Fruit fly (Drosophila melanogaster) whole organism, wandering third instar larva: Measurements from ENCODE around the gene Arglu1.

ENCODE experiments used
- Abd-B ChIP-seq: fragments of >200 bp; optimal IDR thresholded peaks from 2 replicates; lab custom pipeline; 2017; ENCODE audit warnings: missing biosample characterization, missing genetic modification characterization
- CG32264 ChIP-seq: fragments of 200-800 bp; sonication (Bioruptor generic); optimal IDR thresholded peaks from 2 replicates; lab custom pipeline; 2016; ENCODE audit warnings: missing biosample characterization, missing genetic modification characterization
- CG9705 ChIP-seq: fragments of 200-800 bp; sonication (Bioruptor generic); optimal IDR thresholded peaks from 2 replicates; lab custom pipeline; 2018; ENCODE audit warnings: missing biosample characterization, mild to moderate bottlenecking, missing genetic modification characterization
- CrebA ChIP-seq: fragments of 200-800 bp; sonication (Bioruptor generic); optimal IDR thresholded peaks from 2 replicates; lab custom pipeline; 2016; ENCODE audit warnings: missing biosample characterization, mild to moderate bottlenecking, missing genetic modification characterization, borderline replicate concordance
- Dfd ChIP-seq: fragments of >200 bp; optimal IDR thresholded peaks from 2 replicates; lab custom pipeline; 2017; ENCODE audit warnings: missing biosample characterization, missing genetic modification characterization
- Dif ChIP-seq: fragments of 200-275, 200-300 bp; sonication (Bioruptor generic); optimal IDR thresholded peaks from 2 replicates; lab custom pipeline; 2018; ENCODE audit warnings: missing biosample characterization, missing genetic modification characterization; ENCODE audit not compliant: partially characterized antibody
- GATAd ChIP-seq: sonication (Bioruptor generic); optimal IDR thresholded peaks from 2 replicates; lab custom pipeline; 2016; ENCODE audit warnings: missing biosample characterization, missing genetic modification characterization
- HLH106 ChIP-seq: fragments of 200-800 bp; optimal IDR thresholded peaks from 3 replicates; lab custom pipeline; 2019; ENCODE audit warnings: missing biosample characterization, mild to moderate bottlenecking, missing genetic modification characterization, moderate library complexity
- Hnf4 ChIP-seq: fragments of 200-800 bp; sonication (Bioruptor generic); optimal IDR thresholded peaks from 2 replicates; lab custom pipeline; 2016; ENCODE audit warnings: missing biosample characterization, mild to moderate bottlenecking, missing genetic modification characterization
- Hr78 ChIP-seq: fragments of >200 bp; optimal IDR thresholded peaks from 2 replicates; lab custom pipeline; 2017; ENCODE audit warnings: missing biosample characterization, missing genetic modification characterization
- Hr83 ChIP-seq: fragments of 200-300 bp; sonication (Bioruptor generic); optimal IDR thresholded peaks from 2 replicates; lab custom pipeline; 2016; ENCODE audit warnings: missing biosample characterization, mild to moderate bottlenecking, missing genetic modification characterization, moderate library complexity; ENCODE audit not compliant: poor library complexity, severe bottlenecking
- Jra ChIP-seq: sonication (Bioruptor generic); optimal IDR thresholded peaks from 2 replicates; lab custom pipeline; 2016; ENCODE audit warnings: missing biosample characterization, missing genetic modification characterization
- Mio ChIP-seq: sonication (Bioruptor generic); optimal IDR thresholded peaks from 2 replicates; lab custom pipeline; 2016; ENCODE audit warnings: missing biosample characterization, missing genetic modification characterization
- Myc ChIP-seq: fragments of >200 bp; optimal IDR thresholded peaks from 2 replicates; lab custom pipeline; 2017
- N ChIP-seq: fragments of >200 bp; optimal IDR thresholded peaks from 2 replicates; lab custom pipeline; 2018; ENCODE audit warnings: missing biosample characterization, missing external identifiers, missing genetic modification characterization
- OdsH ChIP-seq: fragments of 200-800 bp; sonication (Bioruptor generic); optimal IDR thresholded peaks from 2 replicates; lab custom pipeline; 2016; ENCODE audit warnings: missing biosample characterization, mild to moderate bottlenecking, missing genetic modification characterization
- Rel ChIP-seq, 2 experiments: fragments of 200-800 bp; sonication (Bioruptor generic) in 1 of 2; optimal IDR thresholded peaks; 2 replicates in 1 of 2; 3 replicates in 1 of 2; lab custom pipeline; 2016 to 2019; ENCODE audit warnings: mild to moderate bottlenecking in 2 of 2, missing biosample characterization in 2 of 2, missing genetic modification characterization in 2 of 2, moderate library complexity in 1 of 2
- Sp1 ChIP-seq: fragments of 200-800 bp; sonication (Bioruptor generic); optimal IDR thresholded peaks from 3 replicates; lab custom pipeline; 2019; ENCODE audit warnings: missing biosample characterization, mild to moderate bottlenecking, missing genetic modification characterization, moderate library complexity
- Vsx2 ChIP-seq: fragments of 200-300, 225-300 bp; sonication (Bioruptor generic); optimal IDR thresholded peaks from 2 replicates; lab custom pipeline; 2018; ENCODE audit warnings: missing biosample characterization, missing genetic modification characterization; ENCODE audit not compliant: partially characterized antibody
- br ChIP-seq: fragments of 200-800 bp; sonication (Bioruptor generic); optimal IDR thresholded peaks from 2 replicates; lab custom pipeline; 2016; ENCODE audit warnings: missing biosample characterization, missing genetic modification characterization
- brk ChIP-seq: fragments of 200-800 bp; sonication (Bioruptor generic); optimal IDR thresholded peaks from 2 replicates; lab custom pipeline; 2016; ENCODE audit warnings: missing biosample characterization, mild to moderate bottlenecking, missing genetic modification characterization
- dl ChIP-seq, 2 experiments: fragments of 175-275, 200-275 bp in 1 of 2; fragments of 200-275 bp in 1 of 2; sonication (Bioruptor generic); optimal IDR thresholded peaks; lab custom pipeline; 2018; ENCODE audit warnings: mild to moderate bottlenecking in 2 of 2, missing biosample characterization in 2 of 2, missing genetic modification characterization in 2 of 2, moderate library complexity in 2 of 2; ENCODE audit not compliant: partially characterized antibody in 2 of 2, insufficient read depth in 1 of 2
- dmrt93B ChIP-seq: fragments of 200-800 bp; sonication (Bioruptor generic); optimal IDR thresholded peaks from 2 replicates; lab custom pipeline; 2018; ENCODE audit warnings: missing biosample characterization, mild to moderate bottlenecking, missing genetic modification characterization
- dsf ChIP-seq: sonication (Bioruptor generic); optimal IDR thresholded peaks from 2 replicates; lab custom pipeline; 2016; ENCODE audit warnings: missing biosample characterization, missing genetic modification characterization, borderline replicate concordance
- ey ChIP-seq: fragments of 200-800 bp; sonication (Bioruptor generic); optimal IDR thresholded peaks from 2 replicates; lab custom pipeline; 2016; ENCODE audit warnings: missing biosample characterization, missing genetic modification characterization
- foxo ChIP-seq, 2 experiments: fragments of 200-800 bp; sonication (Bioruptor generic); optimal IDR thresholded peaks; 2 replicates in 1 of 2; 3 replicates in 1 of 2; lab custom pipeline; 2016 to 2017; ENCODE audit warnings: missing biosample characterization in 2 of 2, missing genetic modification characterization in 2 of 2
- fru ChIP-seq: fragments of 200-800 bp; sonication (Bioruptor generic); optimal IDR thresholded peaks from 3 replicates; lab custom pipeline; 2016; ENCODE audit warnings: missing biosample characterization, mild to moderate bottlenecking, missing genetic modification characterization
- h ChIP-seq: fragments of 200-800 bp; sonication (Bioruptor generic); optimal IDR thresholded peaks from 3 replicates; lab custom pipeline; 2016; ENCODE audit warnings: missing biosample characterization, mild to moderate bottlenecking, missing genetic modification characterization
- jim ChIP-seq: fragments of 175-275, 200-325 bp; sonication (Bioruptor generic); optimal IDR thresholded peaks from 2 replicates; lab custom pipeline; 2016; ENCODE audit warnings: missing biosample characterization, mild to moderate bottlenecking, missing genetic modification characterization
- lola ChIP-seq: fragments of >200 bp; optimal IDR thresholded peaks from 2 replicates; lab custom pipeline; 2017; ENCODE audit warnings: missing biosample characterization, missing genetic modification characterization
- pan ChIP-seq: fragments of >200 bp; optimal IDR thresholded peaks from 2 replicates; lab custom pipeline; 2017
- psq ChIP-seq: fragments of 200-800 bp; sonication (Bioruptor generic); optimal IDR thresholded peaks from 3 replicates; lab custom pipeline; 2017; ENCODE audit warnings: missing biosample characterization, mild to moderate bottlenecking, missing genetic modification characterization, moderate library complexity
- rgr ChIP-seq: fragments of 200-800 bp; sonication (Bioruptor generic); optimal IDR thresholded peaks from 3 replicates; lab custom pipeline; 2016; ENCODE audit warnings: missing biosample characterization, mild to moderate bottlenecking, missing genetic modification characterization
- sage ChIP-seq: fragments of 200-800 bp; sonication (Bioruptor generic); optimal IDR thresholded peaks from 2 replicates; lab custom pipeline; 2016; ENCODE audit warnings: missing biosample characterization, mild to moderate bottlenecking, missing genetic modification characterization
- sv ChIP-seq: fragments of 200-800 bp; sonication (Bioruptor generic); optimal IDR thresholded peaks from 3 replicates; lab custom pipeline; 2016; ENCODE audit warnings: missing biosample characterization, missing genetic modification characterization
- tai ChIP-seq: sonication (Bioruptor generic); optimal IDR thresholded peaks from 2 replicates; lab custom pipeline; 2016; ENCODE audit warnings: missing biosample characterization, missing genetic modification characterization
- usp ChIP-seq: fragments of >200 bp; optimal IDR thresholded peaks from 2 replicates; lab custom pipeline; 2017; ENCODE audit warnings: missing biosample characterization, missing genetic modification characterization
- woc ChIP-seq: sonication (Bioruptor generic); optimal IDR thresholded peaks from 2 replicates; lab custom pipeline; 2016; ENCODE audit warnings: missing biosample characterization, mild to moderate bottlenecking, missing genetic modification characterization

The Arglu1 gene

dm6 chr2L:9984078-9984772 is 46.3 kb upstream of the Arglu1 start, which contains the start of gene bib:
bib (plus strand) TSS chr2L:9984645.
- peak; percentile 85 for TF ChIP-seq brk
- TF ChIP-seq fru (GFP tag; lab: Kevin White, UChicago) = peak; percentile 86
- TF ChIP-seq Mio = no peak
- peak; percentile 66 for TF ChIP-seq Dif
- TF ChIP-seq dsf (GFP tag; lab: Kevin White, UChicago) = peak; percentile 15
- TF ChIP-seq dl (GFP tag; optimal IDR thresholded peaks at IDR 0.05; lab: Kevin White, UChicago; ENCODE audit: insufficient read depth in 1 of 2, partially characterized antibody in 2 of 2) = no peak
- TF ChIP-seq CrebA = peak; percentile 66
- no peak for TF ChIP-seq jim (GFP tag; lab: Kevin White, UChicago)
- TF ChIP-seq sv (GFP tag; lab: Kevin White, UChicago) = peak; percentile 72
- TF ChIP-seq lola (GFP tag; lab: Kevin White, UChicago) = no peak
- TF ChIP-seq usp (GFP tag; lab: Kevin White, UChicago) = no peak
- TF ChIP-seq h (GFP tag; lab: Kevin White, UChicago) = peak; percentile 81
- peak; percentile 52 for TF ChIP-seq br (GFP tag; lab: Kevin White, UChicago)
- TF ChIP-seq ey (GFP tag; lab: Kevin White, UChicago) = peak; percentile 73
- TF ChIP-seq Abd-B (GFP tag; lab: Kevin White, UChicago) = no peak
- TF ChIP-seq Hr83 (GFP tag; lab: Kevin White, UChicago) = peak; percentile 48
- no peak for TF ChIP-seq GATAd (GFP tag; lab: Kevin White, UChicago)
- peak; percentile 90 for TF ChIP-seq Sp1
- TF ChIP-seq Hr78 (GFP tag; lab: Kevin White, UChicago) = no peak
- no peak for TF ChIP-seq CG32264 (GFP tag; lab: Kevin White, UChicago)
- TF ChIP-seq Jra (GFP tag; lab: Kevin White, UChicago) = peak; percentile 17
- peak; percentile 88 for TF ChIP-seq HLH106
- peak; percentile 59 for TF ChIP-seq Vsx2 (GFP tag; lab: Kevin White, UChicago)
- peak; percentile 89 for TF ChIP-seq OdsH (GFP tag; lab: Kevin White, UChicago)
- peak; percentile 88 for TF ChIP-seq psq
- peak; percentile 78 for TF ChIP-seq sage
- peak; percentile 70 for TF ChIP-seq Hnf4 (GFP tag; lab: Kevin White, UChicago)
- TF ChIP-seq tai (GFP tag; lab: Kevin White, UChicago) = peak; percentile 84
- no peak for TF ChIP-seq Dfd
- peak; percentile 80 for TF ChIP-seq dmrt93B
- TF ChIP-seq rgr (GFP tag; lab: Kevin White, UChicago) = peak; percentile 86
- peak in 1 of 2 experiments; percentile 90 for TF ChIP-seq foxo (GFP tag; optimal IDR thresholded peaks at IDR 0.05; lab: Kevin White, UChicago)
- peak; percentile 53 for TF ChIP-seq woc (GFP tag; lab: Kevin White, UChicago)
- TF ChIP-seq CG9705 = peak; percentile 57
- no peak for TF ChIP-seq N
- no peak for TF ChIP-seq Myc
- peak; percentile 79 for TF ChIP-seq Rel (GFP tag; optimal IDR thresholded peaks at IDR 0.05; lab: Kevin White, UChicago)
- TF ChIP-seq Rel (tag; optimal IDR thresholded peaks at IDR 0.05; lab: Kevin White, UChicago) = peak; percentile 42
- no peak for TF ChIP-seq pan
- TF ChIP-seq, all 38 proteins: peak for 25

- TF ChIP-seq Hr78 (GFP tag; lab: Kevin White, UChicago) (no peak), N (no peak), brk (peak; percentile 51), usp (GFP tag; lab: Kevin White, UChicago) (no peak), h (GFP tag; lab: Kevin White, UChicago) (peak; percentile 87), jim (GFP tag; lab: Kevin White, UChicago) (no peak), fru (GFP tag; lab: Kevin White, UChicago) (peak; percentile 92), sv (GFP tag; lab: Kevin White, UChicago) (no peak), dsf (GFP tag; lab: Kevin White, UChicago) (no peak), Dif (no peak), sage (no peak), pan (no peak), Hr83 (GFP tag; lab: Kevin White, UChicago) (no peak), CG32264 (GFP tag; lab: Kevin White, UChicago) (no peak), Vsx2 (GFP tag; lab: Kevin White, UChicago) (no peak), dmrt93B (peak; percentile 76), Abd-B (GFP tag; lab: Kevin White, UChicago) (no peak), Rel (GFP tag; optimal IDR thresholded peaks at IDR 0.05; lab: Kevin White, UChicago) (no peak), Rel (tag; optimal IDR thresholded peaks at IDR 0.05; lab: Kevin White, UChicago) (peak; percentile 51), dl (GFP tag; optimal IDR thresholded peaks at IDR 0.05; lab: Kevin White, UChicago; ENCODE audit: insufficient read depth in 1 of 2, partially characterized antibody in 2 of 2) (no peak), rgr (GFP tag; lab: Kevin White, UChicago) (peak; percentile 72), ey (GFP tag; lab: Kevin White, UChicago) (peak; percentile 70), OdsH (GFP tag; lab: Kevin White, UChicago) (peak; percentile 79), foxo (GFP tag; optimal IDR thresholded peaks at IDR 0.05; lab: Kevin White, UChicago) (peak in 1 of 2 experiments; percentile 87), woc (GFP tag; lab: Kevin White, UChicago) (peak; percentile 29), CrebA (no peak), Mio (no peak), br (GFP tag; lab: Kevin White, UChicago) (peak; percentile 13), Sp1 (peak; percentile 91), psq (peak; percentile 70), Hnf4 (GFP tag; lab: Kevin White, UChicago) (peak; percentile 35), tai (GFP tag; lab: Kevin White, UChicago) (no peak), Jra (GFP tag; lab: Kevin White, UChicago) (peak; percentile 23), lola (GFP tag; lab: Kevin White, UChicago) (no peak), GATAd (GFP tag; lab: Kevin White, UChicago) (no peak), HLH106 (peak; percentile 90), CG9705 (peak; percentile 61), Dfd (no peak), Myc (no peak)
Measured at dm6 chr2L:9982516-9982915, 44.6 kb upstream of the Arglu1 start.
